Worm (Caenorhabditis elegans): ENCODE measurements around the gene R10E8.6.

- TF ChIP-seq elt-3 (tag; optimal IDR thresholded peaks at IDR 0.05) (no peak), mdl-1 (tag; optimal IDR thresholded peaks at IDR 0.05) (no peak), ceh-28 (tag; optimal IDR thresholded peaks at IDR 0.05) (no peak)
Measured at ce11 chrV:18244408-18244807, 21.8 kb downstream of the R10E8.6 start.
